Fruit fly (Drosophila melanogaster): ENCODE results near the gene CG44532.

Gene CG44532

dm6 chrX:9159736-9160135 is 2.2 kb upstream of the CG44532 start, which contains the start of gene NdufA3:
NdufA3 (minus strand) TSS chrX:9160052.
- TF ChIP-seq Med (GFP tag) (peak; percentile 20), Dbx (GFP tag; IDR thresholded peaks at IDR 0.05) (no peak), NFAT (GFP tag; IDR thresholded peaks at IDR 0.05) (no peak), Scr (GFP tag; IDR thresholded peaks at IDR 0.05; ENCODE audit: partially characterized antibody) (peak; percentile 83), CG10147 (GFP tag; optimal IDR thresholded peaks at IDR 0.05) (no peak), CG3847 (GFP tag; IDR thresholded peaks at IDR 0.05) (0 out of 2 replicates have a peak, but pooled peaks have one; percentile 5), stc (GFP tag; IDR thresholded peaks at IDR 0.05) (no peak), CG7963 (GFP tag; IDR thresholded peaks at IDR 0.05; ENCODE audit: partially characterized antibody) (peak; percentile 73), CG4424 (GFP tag; optimal IDR thresholded peaks at IDR 0.05) (no peak), Dll (GFP tag; IDR thresholded peaks at IDR 0.05; ENCODE audit: partially characterized antibody) (peak; percentile 83), dpn (GFP tag; optimal IDR thresholded peaks at IDR 0.05) (no peak), CG6813 (GFP tag; optimal IDR thresholded peaks at IDR 0.05) (no peak), Pdp1 (GFP tag; optimal IDR thresholded peaks at IDR 0.05) (peak in 1 of 2 experiments; percentile 99), CG12744 (GFP tag; optimal IDR thresholded peaks at IDR 0.05) (no peak), wek (GFP tag; optimal IDR thresholded peaks at IDR 0.05) (no peak), CG15696 (tag; optimal IDR thresholded peaks at IDR 0.05) (no peak), Hsf (GFP tag; optimal IDR thresholded peaks at IDR 0.05) (no peak), ato (GFP tag; IDR thresholded peaks at IDR 0.05; ENCODE audit: partially characterized antibody) (peak; percentile 67; the same call in 1 of the 2 replicates), sqz (GFP tag; optimal IDR thresholded peaks at IDR 0.05) (no peak), CG15514 (GFP tag; optimal IDR thresholded peaks at IDR 0.05) (peak; percentile 18), sna (GFP tag; IDR thresholded peaks at IDR 0.05; ENCODE audit: partially characterized antibody) (peak; percentile 77), CG3838 (GFP tag; optimal IDR thresholded peaks at IDR 0.05) (no peak), NC2α (GFP tag; optimal IDR thresholded peaks at IDR 0.05) (no peak), knrl (GFP tag; IDR thresholded peaks at IDR 0.05; ENCODE audit: partially characterized antibody) (peak; percentile 78), fd96Cb (tag; optimal IDR thresholded peaks at IDR 0.05) (no peak), CG5180 (GFP tag; optimal IDR thresholded peaks at IDR 0.05) (no peak), CG10543 (GFP tag; optimal IDR thresholded peaks at IDR 0.05) (no peak), stwl (tag; optimal IDR thresholded peaks at IDR 0.05) (peak; percentile 23), Opbp (GFP tag; IDR thresholded peaks at IDR 0.05; ENCODE audit: partially characterized antibody) (peak; percentile 82), CG16813 (GFP tag; IDR thresholded peaks at IDR 0.05; ENCODE audit: partially characterized antibody) (peak; percentile 72), Blimp-1 (GFP tag; optimal IDR thresholded peaks at IDR 0.05) (no peak), sd (tag; optimal IDR thresholded peaks at IDR 0.05) (no peak), CG17361 (GFP tag; IDR thresholded peaks at IDR 0.05) (no peak), cg (GFP tag; optimal IDR thresholded peaks at IDR 0.05) (no peak), gcm2 (GFP tag; optimal IDR thresholded peaks at IDR 0.05) (no peak), sens (GFP tag) (peak; percentile 73), zen (tag; optimal IDR thresholded peaks at IDR 0.05) (no peak), CG11085 (GFP tag; IDR thresholded peaks at IDR 0.05) (no peak), MESR4 (GFP tag; optimal IDR thresholded peaks at IDR 0.05) (peak; percentile 77), CG13287 (GFP tag; IDR thresholded peaks at IDR 0.05; ENCODE audit: partially characterized antibody) (peak; percentile 83), CG10979 (tag; optimal IDR thresholded peaks at IDR 0.05) (no peak), HmgZ (tag; optimal IDR thresholded peaks at IDR 0.05) (peak; percentile 32), CG6765 (GFP tag; optimal IDR thresholded peaks at IDR 0.05) (no peak), CG34224 (GFP tag; IDR thresholded peaks at IDR 0.05; ENCODE audit: partially characterized antibody) (peak; percentile 86; the same call in 2 of the 3 replicates), inv (GFP tag; IDR thresholded peaks at IDR 0.05; ENCODE audit: partially characterized antibody) (peak; percentile 66), pros (GFP tag; optimal IDR thresholded peaks at IDR 0.05) (no peak), CG31224 (GFP tag; IDR thresholded peaks at IDR 0.05) (no peak), gce (GFP tag; IDR thresholded peaks at IDR 0.05) (no peak), lbe (GFP tag; optimal IDR thresholded peaks at IDR 0.05) (no peak)
